Fruit fly (Drosophila melanogaster) whole organism, embryonic: ENCODE measurements around the gene Rpn11.
A peak's percentile ranks its signal among the peaks of the same experiment; 100 is the strongest.

Experiments
- B-H2 ChIP-seq: fragments of 200-800 bp; sonication (Bioruptor generic); optimal IDR thresholded peaks from 2 replicates; lab custom pipeline; 2018; ENCODE audit warnings: missing biosample characterization, mild to moderate bottlenecking, missing genetic modification characterization
- BtbVII ChIP-seq: fragments of 200-800 bp; sonication (Bioruptor generic); optimal IDR thresholded peaks from 3 replicates; lab custom pipeline; 2017; ENCODE audit warnings: missing biosample characterization, mild to moderate bottlenecking, missing genetic modification characterization
- CG10462 ChIP-seq: fragments of 200-800 bp; sonication (Bioruptor generic); optimal IDR thresholded peaks from 2 replicates; lab custom pipeline; 2016; ENCODE audit warnings: missing biosample characterization, missing genetic modification characterization
- CG12219 ChIP-seq: fragments of 200-800 bp; sonication (Bioruptor generic); optimal IDR thresholded peaks from 3 replicates; lab custom pipeline; 2018; ENCODE audit warnings: missing biosample characterization, mild to moderate bottlenecking, missing genetic modification characterization
- CG1529 ChIP-seq: fragments of 200-800 bp; sonication (Bioruptor generic); optimal IDR thresholded peaks from 3 replicates; lab custom pipeline; 2018; ENCODE audit warnings: missing biosample characterization, missing genetic modification characterization
- CG15696 ChIP-seq: fragments of 200-800 bp; sonication (Bioruptor generic); optimal IDR thresholded peaks from 2 replicates; lab custom pipeline; 2019; ENCODE audit warnings: missing biosample characterization, mild to moderate bottlenecking, missing genetic modification characterization, moderate library complexity
- CG18011 ChIP-seq: fragments of 200-800 bp; sonication (Bioruptor generic); optimal IDR thresholded peaks from 2 replicates; lab custom pipeline; 2017; ENCODE audit warnings: missing biosample characterization, missing genetic modification characterization, mild to moderate bottlenecking, moderate library complexity, missing genotype
- CG3065 ChIP-seq: fragments of 200-800 bp; sonication (Bioruptor generic); optimal IDR thresholded peaks from 2 replicates; lab custom pipeline; 2016; ENCODE audit warnings: missing biosample characterization, missing genetic modification characterization
- CG4282 ChIP-seq: fragments of 200-800 bp; sonication (Bioruptor generic); optimal IDR thresholded peaks from 2 replicates; lab custom pipeline; 2016; ENCODE audit warnings: missing biosample characterization, missing genetic modification characterization
- CG4360 ChIP-seq: fragments of 200-800 bp; sonication (Bioruptor generic); IDR thresholded peaks from 2 replicates; pipeline ENCODE4 v1.3.6; 2022; ENCODE audit warnings: missing biosample characterization, missing genetic modification characterization
- CG7357 ChIP-seq: fragments of 200-800 bp; sonication (Bioruptor generic); IDR thresholded peaks from 3 replicates; pipeline ENCODE4 v1.3.6; 2022; ENCODE audit warnings: missing biosample characterization, missing genetic modification characterization
- CG8359 ChIP-seq: fragments of 200-800 bp; sonication (Bioruptor generic); optimal IDR thresholded peaks from 2 replicates; lab custom pipeline; 2017; ENCODE audit warnings: missing biosample characterization, mild to moderate bottlenecking, missing genetic modification characterization, borderline replicate concordance
- CG9609 ChIP-seq: fragments of 200-800 bp; sonication (Bioruptor generic); optimal IDR thresholded peaks from 3 replicates; lab custom pipeline; 2016; ENCODE audit warnings: missing biosample characterization, missing genetic modification characterization
- Drgx ChIP-seq: fragments of 200-800 bp; sonication (Bioruptor generic); IDR thresholded peaks from 2 replicates; pipeline ENCODE4 v1.3.6; 2022; ENCODE audit warnings: missing biosample characterization, missing genetic modification characterization
- E2f1 ChIP-seq: fragments of 200-800 bp; sonication (Bioruptor generic); IDR thresholded peaks from 2 replicates; pipeline ENCODE4 v1.3.6; 2022; ENCODE audit warnings: missing biosample characterization, missing genetic modification characterization
- GATAe ChIP-seq: fragments of 200-800 bp; sonication (Bioruptor generic); conservative IDR thresholded peaks from 2 replicates; pipeline ENCODE4 v1.3.6; 2022; ENCODE audit warnings: missing biosample characterization, missing genetic modification characterization
- HLH54F ChIP-seq: fragments of 200-800 bp; sonication (Bioruptor generic); optimal IDR thresholded peaks from 3 replicates; lab custom pipeline; 2016; ENCODE audit warnings: missing biosample characterization, missing genetic modification characterization
- Hand ChIP-seq: fragments of 200-800 bp; sonication (Bioruptor generic); optimal IDR thresholded peaks from 2 replicates; lab custom pipeline; 2017; ENCODE audit warnings: mild to moderate bottlenecking, missing biosample characterization, missing genetic modification reagents, missing genetic modification characterization
- Hr39 ChIP-seq: fragments of >200 bp; optimal IDR thresholded peaks from 2 replicates; lab custom pipeline; 2017
- Jarid2 ChIP-seq: fragments of 200-800 bp; sonication (Bioruptor generic); optimal IDR thresholded peaks from 3 replicates; lab custom pipeline; 2017; ENCODE audit warnings: mild to moderate bottlenecking, missing biosample characterization, missing genetic modification reagents, missing genetic modification characterization
- MESR4 ChIP-seq: fragments of 200-800 bp; sonication (Bioruptor generic); optimal IDR thresholded peaks from 2 replicates; lab custom pipeline; 2018; ENCODE audit warnings: missing biosample characterization, mild to moderate bottlenecking, missing genetic modification characterization, moderate library complexity
- Mad ChIP-seq: fragments of 200-800 bp; sonication (Bioruptor generic); optimal IDR thresholded peaks from 2 replicates; lab custom pipeline; 2016; ENCODE audit warnings: missing biosample characterization, missing genetic modification characterization
- Med ChIP-seq: fragments of 200-800 bp; sonication (Bioruptor generic); peaks from one replicate; lab custom pipeline; 2016; ENCODE audit warnings: missing biosample characterization, missing genetic modification characterization, mild to moderate bottlenecking, inconsistent platforms, moderate library complexity
- Nf-YC ChIP-seq: fragments of 200-800 bp; optimal IDR thresholded peaks from 3 replicates; lab custom pipeline; 2019; ENCODE audit warnings: missing biosample characterization, mild to moderate bottlenecking, missing genetic modification characterization, moderate library complexity
- TFAM ChIP-seq: fragments of 200-800 bp; sonication (Bioruptor generic); optimal IDR thresholded peaks from 2 replicates; lab custom pipeline; 2017; ENCODE audit warnings: missing biosample characterization, missing genetic modification characterization, inconsistent platforms
- Taf1 ChIP-seq: fragments of 200-800 bp; sonication (Bioruptor generic); IDR thresholded peaks from 2 replicates; pipeline ENCODE4 v1.3.6; 2022; ENCODE audit warnings: missing biosample characterization, missing genetic modification characterization
- Usf ChIP-seq: fragments of 200-800 bp; sonication (Bioruptor generic); optimal IDR thresholded peaks from 2 replicates; lab custom pipeline; 2017; ENCODE audit warnings: missing genotype, missing biosample characterization, missing genetic modification characterization
- YL-1 ChIP-seq: fragments of 200-800 bp; sonication (Bioruptor generic); optimal IDR thresholded peaks from 3 replicates; lab custom pipeline; 2017; ENCODE audit warnings: missing biosample characterization, mild to moderate bottlenecking, missing genetic modification characterization
- abd-A ChIP-seq: fragments of 200-800 bp; sonication (Bioruptor generic); optimal IDR thresholded peaks from 3 replicates; lab custom pipeline; 2019; ENCODE audit warnings: missing biosample characterization, mild to moderate bottlenecking, missing genetic modification characterization, moderate library complexity
- cato ChIP-seq: fragments of 200-800 bp; sonication (Bioruptor generic); optimal IDR thresholded peaks from 2 replicates; lab custom pipeline; 2016; ENCODE audit warnings: missing biosample characterization, missing genetic modification characterization, borderline replicate concordance
- chinmo ChIP-seq: fragments of 200-800 bp; sonication (Bioruptor generic); IDR thresholded peaks from 4 replicates; pipeline ENCODE4 v1.3.6; 2022; ENCODE audit warnings: missing biosample characterization, missing genetic modification characterization; ENCODE audit not compliant: partially characterized antibody
- corto ChIP-seq: fragments of 200-800 bp; sonication (Bioruptor generic); optimal IDR thresholded peaks from 2 replicates; lab custom pipeline; 2016; ENCODE audit warnings: missing biosample characterization, mild to moderate bottlenecking, missing genetic modification characterization, moderate library complexity
- crp ChIP-seq, 2 experiments: fragments of 200-800 bp; sonication (Bioruptor generic); optimal IDR thresholded peaks; 2 replicates in 1 of 2; 3 replicates in 1 of 2; lab custom pipeline; 2017; ENCODE audit warnings: missing biosample characterization in 2 of 2, missing genetic modification characterization in 2 of 2, mild to moderate bottlenecking in 1 of 2, moderate library complexity in 1 of 2
- dpn ChIP-seq, 2 experiments: fragments of 200-800 bp; sonication (Bioruptor generic); optimal IDR thresholded peaks; 3 replicates each; lab custom pipeline; 2016; ENCODE audit warnings: missing biosample characterization in 2 of 2, missing genetic modification characterization in 2 of 2
- ems ChIP-seq: fragments of 200-800 bp; sonication (Bioruptor generic); optimal IDR thresholded peaks from 3 replicates; lab custom pipeline; 2016; ENCODE audit warnings: missing biosample characterization, missing genetic modification characterization
- en ChIP-seq: fragments of 200-800 bp; sonication (Bioruptor generic); optimal IDR thresholded peaks from 2 replicates; lab custom pipeline; 2016; ENCODE audit warnings: missing biosample characterization, missing genetic modification characterization
- ewg ChIP-seq: fragments of 200-800 bp; sonication (Bioruptor generic); optimal IDR thresholded peaks from 3 replicates; lab custom pipeline; 2017; ENCODE audit warnings: mild to moderate bottlenecking, missing biosample characterization, missing genetic modification reagents, missing genetic modification characterization
- fd3F ChIP-seq: fragments of 200-800 bp; sonication (Bioruptor generic); optimal IDR thresholded peaks from 2 replicates; lab custom pipeline; 2018; ENCODE audit warnings: missing biosample characterization, mild to moderate bottlenecking, missing genetic modification characterization, moderate library complexity
- her ChIP-seq: fragments of 200-800 bp; sonication (Bioruptor generic); optimal IDR thresholded peaks from 2 replicates; lab custom pipeline; 2016; ENCODE audit warnings: missing biosample characterization, missing genetic modification characterization
- inv ChIP-seq: fragments of 200-800 bp; sonication (Bioruptor generic); IDR thresholded peaks from 2 replicates; pipeline ENCODE4 v1.3.6; 2022; ENCODE audit warnings: missing biosample characterization, missing genetic modification characterization; ENCODE audit not compliant: partially characterized antibody
- pum ChIP-seq: fragments of 200-800 bp; sonication (Bioruptor generic); optimal IDR thresholded peaks from 2 replicates; lab custom pipeline; 2016; ENCODE audit warnings: missing biosample characterization, missing genetic modification characterization
- pzg ChIP-seq: fragments of 200-800 bp; sonication (Bioruptor generic); optimal IDR thresholded peaks from 3 replicates; lab custom pipeline; 2018; ENCODE audit warnings: missing biosample characterization, mild to moderate bottlenecking, missing genetic modification characterization, moderate library complexity
- rib ChIP-seq: fragments of 200-800 bp; sonication (Bioruptor generic); IDR thresholded peaks from 2 replicates; pipeline ENCODE4 v1.3.6; 2022; ENCODE audit warnings: missing biosample characterization, missing genetic modification characterization
- sens ChIP-seq: fragments of 200-800 bp; sonication (Bioruptor generic); peaks from one replicate; lab custom pipeline; 2016; ENCODE audit warnings: missing biosample characterization, missing genetic modification characterization
- seq ChIP-seq: fragments of 200-800 bp; sonication (Bioruptor generic); IDR thresholded peaks from 2 replicates; pipeline ENCODE4 v1.3.6; 2022; ENCODE audit warnings: missing biosample characterization, missing genetic modification characterization
- stc ChIP-seq: fragments of 200-800 bp; sonication (Bioruptor generic); IDR thresholded peaks from 2 replicates; pipeline ENCODE4 v1.3.6; 2022; ENCODE audit warnings: missing biosample characterization, missing genetic modification characterization
- unc-4 ChIP-seq: fragments of 200-800 bp; sonication (Bioruptor generic); IDR thresholded peaks from 2 replicates; pipeline ENCODE4 v1.3.6; 2022; ENCODE audit warnings: missing biosample characterization, missing genetic modification characterization; ENCODE audit not compliant: partially characterized antibody
- zf30C ChIP-seq: fragments of 200-800 bp; sonication (Bioruptor generic); optimal IDR thresholded peaks from 3 replicates; lab custom pipeline; 2018; ENCODE audit warnings: missing biosample characterization, mild to moderate bottlenecking, missing genetic modification characterization
- zfh2 ChIP-seq: fragments of 200-800 bp; sonication (Bioruptor generic); optimal IDR thresholded peaks from 2 replicates; lab custom pipeline; 2016; ENCODE audit warnings: missing biosample characterization, missing genetic modification characterization

Rpn11 gene

dm6 chr2L:5050825-5051224 lies 8.8 kb downstream of the Rpn11 start, which contains the start of gene CG9121:
TSS of gene CG9121 (minus strand) at chr2L:5051062.
- TF ChIP-seq CG4282 (GFP tag; lab: Kevin White, UChicago) (no peak), inv (no peak), CG7357 (GFP tag; lab: Robert Waterston, UW) (no peak), Nf-YC (tag; lab: Kevin White, UChicago) (no peak), sens (peak; percentile 12), zf30C (GFP tag; lab: Kevin White, UChicago) (no peak), GATAe (GFP tag; lab: Robert Waterston, UW) (no peak), YL-1 (no peak), CG10462 (GFP tag; lab: Kevin White, UChicago) (no peak), TFAM (GFP tag; lab: Kevin White, UChicago) (no peak), Drgx (GFP tag; lab: Robert Waterston, UW) (no peak), MESR4 (GFP tag; lab: Kevin White, UChicago) (peak; percentile 47), HLH54F (GFP tag; lab: Kevin White, UChicago) (no peak), ewg (peak; percentile 91), pzg (GFP tag; lab: Kevin White, UChicago) (peak; percentile 7), fd3F (GFP tag; lab: Kevin White, UChicago) (no peak), CG4360 (GFP tag; lab: Robert Waterston, UW) (no peak), zfh2 (GFP tag; lab: Kevin White, UChicago) (no peak), pum (GFP tag; lab: Kevin White, UChicago) (no peak), CG3065 (GFP tag; lab: Kevin White, UChicago) (no peak), ems (no peak), Hand (GFP tag; lab: Kevin White, UChicago) (no peak), Mad (no peak), CG12219 (GFP tag; lab: Kevin White, UChicago) (no peak), CG9609 (no peak), her (GFP tag; lab: Kevin White, UChicago) (no peak), chinmo (GFP tag; lab: Robert Waterston, UW) (peak; percentile 71; the same call in 1 of the 4 replicates), seq (GFP tag; lab: Robert Waterston, UW) (peak; percentile 64; the same call in 1 of the 2 replicates), Hr39 (lab: Kevin White, UChicago) (no peak), Taf1 (no peak), rib (GFP tag; lab: Robert Waterston, UW) (no peak), Usf (GFP tag; lab: Kevin White, UChicago) (no peak), BtbVII (no peak), corto (GFP tag; lab: Kevin White, UChicago) (no peak), stc (GFP tag; lab: Robert Waterston, UW) (no peak), CG15696 (tag; lab: Kevin White, UChicago) (no peak), CG8359 (GFP tag; lab: Kevin White, UChicago) (no peak), CG18011 (GFP tag; lab: Kevin White, UChicago) (no peak), B-H2 (GFP tag; lab: Kevin White, UChicago) (no peak), crp (GFP tag; optimal IDR thresholded peaks at IDR 0.05; lab: Kevin White, UChicago) (peak in 1 of 2 experiments; percentile 48), dpn (GFP tag; optimal IDR thresholded peaks at IDR 0.05; lab: Kevin White, UChicago) (no peak), Jarid2 (GFP tag; lab: Kevin White, UChicago) (no peak), unc-4 (no peak), E2f1 (no peak), Med (GFP tag; lab: Kevin White, UChicago) (peak; percentile 9), abd-A (tag; lab: Kevin White, UChicago) (peak; percentile 67), en (GFP tag; lab: Kevin White, UChicago) (no peak), cato (GFP tag; lab: Kevin White, UChicago) (no peak), CG1529 (GFP tag; lab: Kevin White, UChicago) (no peak)
